Fruit fly (Drosophila melanogaster) S2 (cell line): ENCODE data around the gene sdk.

Experiments
- CG8478 ChIP-seq: fragments of >200 bp; optimal IDR thresholded peaks from 2 replicates; lab custom pipeline; 2018
- CTCF ChIP-seq, 2 experiments: fragments of >200 bp; optimal IDR thresholded peaks; 2 replicates each; lab custom pipeline; 2018

DNA sequence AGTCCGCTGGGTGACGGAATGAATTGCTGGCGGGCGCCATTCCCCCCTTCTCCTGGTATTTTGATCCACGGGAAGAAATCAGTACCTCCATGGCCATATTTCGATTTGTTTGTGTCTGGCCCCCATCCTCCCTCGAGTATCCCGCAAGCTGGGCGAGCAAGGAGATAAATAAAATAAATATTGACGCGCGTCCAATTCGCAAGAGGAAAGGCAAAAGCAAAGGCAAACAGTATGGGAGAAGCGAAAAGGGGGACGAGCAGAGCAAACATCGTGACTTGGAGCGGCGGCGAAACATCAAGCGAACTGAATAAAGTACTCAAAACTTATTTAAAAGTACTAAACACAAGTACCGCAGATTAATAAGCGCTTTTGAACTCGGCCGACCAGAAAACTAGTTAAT, 81.3 kb downstream of the sdk start:
- TF ChIP-seq CG8478 (lab: Kevin White, UChicago) = no peak
- no peak for TF ChIP-seq CTCF (optimal IDR thresholded peaks at IDR 0.05; lab: Kevin White, UChicago)
